Worm (Caenorhabditis elegans) whole organism, L2 larva: ENCODE data around the gene F39H12.1.

Experiments
- C34F6.9 ChIP-seq: fragments of 150-350 bp; optimal IDR thresholded peaks from 2 replicates; lab custom pipeline; 2014; ENCODE audit warnings: missing biosample characterization, missing genetic modification characterization
- F13H6.1 ChIP-seq: sonication (generic microtip); optimal IDR thresholded peaks from 2 replicates; lab custom pipeline; 2016; ENCODE audit warnings: missing genetic modification characterization, missing compliant biosample characterization
- R02D3.7 ChIP-seq: fragments of 150-350 bp; optimal IDR thresholded peaks from 2 replicates; lab custom pipeline; 2014; ENCODE audit warnings: missing biosample characterization, missing genetic modification characterization
- Y55F3AM.14 ChIP-seq: fragments of 200-800 bp; sonication (Bioruptor generic); optimal IDR thresholded peaks from 2 replicates; lab custom pipeline; 2018; ENCODE audit warnings: mild to moderate bottlenecking, missing genetic modification characterization, missing compliant biosample characterization
- ZK546.5 ChIP-seq: sonication (generic microtip); optimal IDR thresholded peaks from 2 replicates; lab custom pipeline; 2017; ENCODE audit warnings: missing biosample characterization, missing genetic modification characterization
- alr-1 ChIP-seq: fragments of 150-350 bp; optimal IDR thresholded peaks from 2 replicates; lab custom pipeline; 2014; ENCODE audit warnings: missing biosample characterization, missing genetic modification characterization
- aly-2 ChIP-seq: fragments of 150-350 bp; optimal IDR thresholded peaks from 2 replicates; lab custom pipeline; 2014; ENCODE audit warnings: missing biosample characterization, missing genetic modification characterization
- ama-1 ChIP-seq: fragments of 150-350 bp; optimal IDR thresholded peaks from 2 replicates; lab custom pipeline; 2018; ENCODE audit warnings: inconsistent platforms
- blmp-1 ChIP-seq: sonication (generic microtip); optimal IDR thresholded peaks from 2 replicates; lab custom pipeline; 2017; ENCODE audit warnings: missing genetic modification characterization, mild to moderate bottlenecking, missing compliant biosample characterization, antibody characterized with exemption, moderate library complexity; ENCODE audit not compliant: insufficient read depth
- ceh-16 ChIP-seq: fragments of 150-350 bp; optimal IDR thresholded peaks from 2 replicates; lab custom pipeline; 2014; ENCODE audit warnings: missing biosample characterization, missing genetic modification characterization
- ceh-82 ChIP-seq: fragments of 150-350 bp; optimal IDR thresholded peaks from 2 replicates; lab custom pipeline; 2014; ENCODE audit warnings: missing biosample characterization, missing genetic modification characterization
- crh-2 ChIP-seq: sonication (generic microtip); optimal IDR thresholded peaks from 2 replicates; lab custom pipeline; 2017; ENCODE audit warnings: missing biosample characterization, missing genetic modification characterization
- egl-27 ChIP-seq: sonication (generic microtip); optimal IDR thresholded peaks from 3 replicates; lab custom pipeline; 2017; ENCODE audit warnings: missing biosample characterization, missing genetic modification reagents, missing genetic modification characterization
- elt-3 ChIP-seq: sonication (generic microtip); optimal IDR thresholded peaks from 2 replicates; lab custom pipeline; 2017; ENCODE audit warnings: missing biosample characterization, missing genetic modification characterization
- fos-1 ChIP-seq: fragments of 150-350 bp; optimal IDR thresholded peaks from 2 replicates; lab custom pipeline; 2014; ENCODE audit warnings: missing biosample characterization, missing genetic modification characterization
- gmeb-1 ChIP-seq: fragments of 150-350 bp; optimal IDR thresholded peaks from 2 replicates; lab custom pipeline; 2014; ENCODE audit warnings: missing biosample characterization, missing genetic modification characterization
- lin-11 ChIP-seq: fragments of 150-350 bp; sonication (generic microtip); optimal IDR thresholded peaks from 2 replicates; lab custom pipeline; 2014; ENCODE audit warnings: missing biosample characterization, missing genetic modification characterization, inconsistent platforms, mixed read lengths
- lin-13 ChIP-seq: fragments of 150-350 bp; optimal IDR thresholded peaks from 2 replicates; lab custom pipeline; 2014; ENCODE audit warnings: missing biosample characterization, missing genetic modification reagents, missing genetic modification characterization
- lin-39 ChIP-seq: fragments of 150-350 bp; optimal IDR thresholded peaks from 2 replicates; lab custom pipeline; 2014; ENCODE audit warnings: missing biosample characterization, missing genetic modification reagents, missing genetic modification characterization
- lsy-2 ChIP-seq, 2 experiments: fragments of 150-350 bp in 1 of 2; sonication (generic microtip) in 1 of 2; optimal IDR thresholded peaks; 2 replicates each; lab custom pipeline; 2014 to 2017; ENCODE audit warnings: missing biosample characterization in 2 of 2, missing genetic modification characterization in 2 of 2
- mbf-1 ChIP-seq: sonication (generic microtip); optimal IDR thresholded peaks from 2 replicates; lab custom pipeline; 2017; ENCODE audit warnings: missing biosample characterization, missing genetic modification characterization
- mdl-1 ChIP-seq, 2 experiments: fragments of 150-350 bp in 1 of 2; sonication (generic microtip) in 1 of 2; optimal IDR thresholded peaks; 2 replicates each; lab custom pipeline; 2017; ENCODE audit warnings: missing biosample characterization in 2 of 2, missing genetic modification characterization in 2 of 2
- nhr-10 ChIP-seq: sonication (generic microtip); optimal IDR thresholded peaks from 2 replicates; lab custom pipeline; 2017; ENCODE audit warnings: missing biosample characterization, missing genetic modification characterization
- nhr-11 ChIP-seq: fragments of 150-350 bp; optimal IDR thresholded peaks from 2 replicates; lab custom pipeline; 2014; ENCODE audit warnings: missing biosample characterization, missing genetic modification characterization
- nhr-129 ChIP-seq: fragments of 150-350 bp; optimal IDR thresholded peaks from 2 replicates; lab custom pipeline; 2014; ENCODE audit warnings: missing biosample characterization, missing genetic modification characterization
- nhr-21 ChIP-seq: fragments of 150-350 bp; optimal IDR thresholded peaks from 2 replicates; lab custom pipeline; 2014; ENCODE audit warnings: missing biosample characterization, missing genetic modification characterization
- nhr-23 ChIP-seq: fragments of 150-350 bp; optimal IDR thresholded peaks from 2 replicates; lab custom pipeline; 2014; ENCODE audit warnings: missing biosample characterization, missing genetic modification reagents, missing genetic modification characterization
- nhr-237 ChIP-seq: fragments of 150-350 bp; optimal IDR thresholded peaks from 2 replicates; lab custom pipeline; 2014; ENCODE audit warnings: missing biosample characterization, missing genetic modification characterization
- nhr-25 ChIP-seq: fragments of 150-350 bp; sonication (generic microtip); optimal IDR thresholded peaks from 3 replicates; lab custom pipeline; 2014; ENCODE audit warnings: missing biosample characterization, missing genetic modification characterization
- nhr-6 ChIP-seq: fragments of 150-350 bp; optimal IDR thresholded peaks from 2 replicates; lab custom pipeline; 2014; ENCODE audit warnings: missing biosample characterization, missing genetic modification characterization
- nhr-77 ChIP-seq: fragments of 150-350 bp; optimal IDR thresholded peaks from 2 replicates; lab custom pipeline; 2014; ENCODE audit warnings: missing biosample characterization, missing genetic modification characterization
- peb-1 ChIP-seq: fragments of 150-350 bp; optimal IDR thresholded peaks from 2 replicates; lab custom pipeline; 2014; ENCODE audit warnings: missing biosample characterization, missing genetic modification characterization
- sem-4 ChIP-seq: fragments of 150-350 bp; optimal IDR thresholded peaks from 2 replicates; lab custom pipeline; 2014; ENCODE audit warnings: missing biosample characterization, missing genetic modification reagents, missing genetic modification characterization
- skn-1 ChIP-seq: sonication (generic microtip); optimal IDR thresholded peaks from 2 replicates; lab custom pipeline; 2017; ENCODE audit warnings: missing biosample characterization, missing genetic modification characterization
- sma-9 ChIP-seq, 2 experiments: fragments of 150-350 bp in 1 of 2; sonication (generic microtip) in 1 of 2; optimal IDR thresholded peaks; 2 replicates each; lab custom pipeline; 2014 to 2016; ENCODE audit warnings: missing genetic modification characterization in 2 of 2, mild to moderate bottlenecking in 1 of 2, missing biosample characterization in 1 of 2, missing compliant biosample characterization in 1 of 2, missing genetic modification reagents in 1 of 2, moderate library complexity in 1 of 2
- snpc-4 ChIP-seq: fragments of 150-350 bp; optimal IDR thresholded peaks from 2 replicates; lab custom pipeline; 2014; ENCODE audit warnings: missing biosample characterization, missing genetic modification characterization
- unc-55 ChIP-seq: fragments of 150-350 bp; sonication (generic microtip); optimal IDR thresholded peaks from 3 replicates; lab custom pipeline; 2014; ENCODE audit warnings: missing biosample characterization, missing genetic modification reagents, missing genetic modification characterization
- ztf-11 ChIP-seq: sonication (generic microtip); optimal IDR thresholded peaks from 2 replicates; lab custom pipeline; 2017; ENCODE audit warnings: missing biosample characterization, missing genetic modification characterization
- ztf-4 ChIP-seq: fragments of 150-350 bp; optimal IDR thresholded peaks from 2 replicates; lab custom pipeline; 2014; ENCODE audit warnings: missing biosample characterization, missing genetic modification characterization

Gene F39H12.1

DNA sequence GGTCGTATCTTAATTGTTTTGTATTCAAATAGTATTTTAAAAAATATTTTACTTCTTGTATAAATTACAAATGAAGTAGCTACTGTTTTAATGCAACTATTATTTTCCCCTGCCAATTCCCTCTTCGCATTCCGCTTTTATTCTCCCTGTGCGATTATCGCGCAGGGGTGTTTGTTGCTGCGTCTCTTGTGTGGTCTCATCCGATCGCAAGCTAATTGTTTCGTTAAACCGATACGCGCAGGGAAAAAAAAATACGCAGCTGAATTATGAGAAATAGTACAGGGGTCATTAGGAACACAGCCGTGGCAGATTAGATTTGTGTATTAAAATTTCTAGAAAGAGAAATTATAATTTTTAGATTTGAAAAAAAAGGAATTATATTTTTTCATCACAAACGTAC, 28.1 kb upstream of the F39H12.1 start (continued):
- no peak for TF ChIP-seq elt-3 (tag; lab: Kevin White, UChicago)
- TF ChIP-seq crh-2 (tag; lab: Kevin White, UChicago), result peak; percentile 100
- TF ChIP-seq lin-39 (tag; lab: Kevin White, UChicago), result peak; percentile 89
- peak; percentile 98 for TF ChIP-seq nhr-10 (tag; lab: Kevin White, UChicago)
- TF ChIP-seq unc-55 (GFP tag; lab: Kevin White, UChicago), result peak; percentile 100
- peak; percentile 93 for TF ChIP-seq skn-1
- TF ChIP-seq ztf-11 (tag; lab: Kevin White, UChicago), result peak; percentile 67
- TF ChIP-seq C34F6.9, result peak; percentile 99
- peak; percentile 95 for TF ChIP-seq gmeb-1 (tag; lab: Kevin White, UChicago)
- peak; percentile 84 to 93 for TF ChIP-seq mdl-1 (tag; optimal IDR thresholded peaks at IDR 0.05; lab: Kevin White, UChicago)
- peak; percentile 95 to 96 for TF ChIP-seq lsy-2 (tag; optimal IDR thresholded peaks at IDR 0.05; lab: Kevin White, UChicago)

DNA sequence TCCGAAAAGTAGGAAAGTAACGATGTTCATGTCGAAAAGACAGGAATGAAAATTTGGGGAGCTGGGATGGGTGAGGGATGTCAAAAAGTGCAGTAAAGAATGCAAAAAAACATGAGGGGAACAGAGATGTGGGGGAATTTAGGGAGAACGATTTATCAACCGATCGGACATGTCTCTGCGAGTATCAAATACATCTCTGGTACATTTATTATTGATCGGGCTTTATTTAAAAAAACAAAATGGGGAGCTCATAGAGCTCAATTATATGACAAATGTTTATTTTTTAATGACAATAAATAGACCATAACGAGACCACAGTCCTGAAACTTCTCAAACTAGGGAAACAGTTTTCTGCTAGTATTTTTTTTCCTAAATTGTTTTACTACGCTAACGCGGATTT, 23.9 kb upstream of the F39H12.1 start, which contains the start of gene F25E2.2:
TSS of gene F25E2.2 (minus strand) at position 101 of the 400 bp plus-strand sequence.
- TF ChIP-seq sem-4 (tag; lab: Kevin White, UChicago) (no peak), ZK546.5 (tag; lab: Kevin White, UChicago) (no peak), mbf-1 (no peak), nhr-237 (tag; lab: Kevin White, UChicago) (no peak), gmeb-1 (tag; lab: Kevin White, UChicago) (no peak), alr-1 (tag; lab: Kevin White, UChicago) (no peak), ztf-4 (no peak), ceh-16 (no peak), nhr-6 (tag; lab: Kevin White, UChicago) (no peak), unc-55 (GFP tag; lab: Kevin White, UChicago) (no peak), C34F6.9 (no peak), ama-1 (lab: Kevin White, UChicago) (no peak), nhr-11 (no peak), mdl-1 (tag; optimal IDR thresholded peaks at IDR 0.05; lab: Kevin White, UChicago) (no peak), lsy-2 (tag; optimal IDR thresholded peaks at IDR 0.05; lab: Kevin White, UChicago) (no peak), nhr-25 (tag; lab: Kevin White, UChicago) (no peak), egl-27 (no peak), skn-1 (no peak), ceh-82 (tag; lab: Kevin White, UChicago) (no peak), fos-1 (tag; lab: Kevin White, UChicago) (no peak)

DNA sequence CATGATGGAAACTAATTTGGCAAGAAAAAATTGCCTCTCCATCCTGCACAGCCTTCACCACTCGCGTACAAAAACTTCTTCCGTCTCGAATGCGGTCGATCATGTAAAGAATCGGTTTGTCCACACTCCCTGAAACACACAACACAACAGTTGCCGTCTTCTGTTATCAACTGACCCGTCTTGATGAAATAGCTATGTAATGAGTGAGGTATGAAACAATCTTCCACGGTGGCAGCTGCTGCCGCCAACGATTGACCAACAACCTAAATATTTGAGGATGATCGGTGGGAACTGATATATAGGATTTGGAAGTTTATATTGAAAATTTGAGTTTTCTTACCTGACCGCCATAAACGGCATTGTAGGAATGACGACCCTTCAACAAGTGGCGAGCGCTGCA, 22.3 kb upstream of the F39H12.1 start:
- TF ChIP-seq blmp-1 (tag; lab: Kevin White, UChicago) (no peak), snpc-4 (tag; lab: Kevin White, UChicago) (no peak), skn-1 (no peak), Y55F3AM.14 (GFP tag; lab: Kevin White, UChicago) (no peak), lsy-2 (tag; optimal IDR thresholded peaks at IDR 0.05; lab: Kevin White, UChicago) (peak in 1 of 2 experiments; percentile 17), egl-27 (no peak), lin-11 (tag; lab: Kevin White, UChicago) (no peak), aly-2 (tag; lab: Kevin White, UChicago) (no peak), sma-9 (GFP tag; optimal IDR thresholded peaks at IDR 0.05; lab: Kevin White, UChicago) (no peak), sma-9 (tag; optimal IDR thresholded peaks at IDR 0.05; lab: Kevin White, UChicago) (no peak), lin-13 (no peak), C34F6.9 (no peak), F13H6.1 (tag; lab: Kevin White, UChicago) (peak; percentile 14), crh-2 (tag; lab: Kevin White, UChicago) (no peak), ama-1 (lab: Kevin White, UChicago) (no peak), nhr-129 (tag; lab: Kevin White, UChicago) (peak; percentile 40), R02D3.7 (tag; lab: Kevin White, UChicago) (no peak), nhr-77 (tag; lab: Kevin White, UChicago) (no peak), fos-1 (tag; lab: Kevin White, UChicago) (no peak), ztf-11 (tag; lab: Kevin White, UChicago) (no peak)

DNA sequence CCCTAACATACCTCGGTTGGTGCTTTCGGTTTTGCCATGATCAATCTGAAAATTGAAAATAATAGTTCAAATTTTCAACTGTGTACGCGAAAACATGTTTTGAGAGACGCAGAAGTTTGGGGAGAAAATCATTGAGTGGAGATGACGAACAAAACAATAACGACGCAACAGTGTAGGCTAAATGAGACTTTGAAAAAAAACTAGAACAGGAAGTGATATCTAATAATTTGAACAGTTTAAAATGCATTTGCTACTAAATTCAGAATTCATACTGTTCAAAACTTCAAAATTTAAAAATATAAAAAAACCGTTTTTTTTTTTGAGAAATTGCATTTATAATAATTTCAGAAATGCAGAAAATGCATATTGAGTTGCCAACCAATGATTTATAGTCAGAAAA, 21.5 kb upstream of the F39H12.1 start, which contains the start of gene F25E2.3:
TSS of gene F25E2.3 (minus strand) at position 101 of the 400 bp plus-strand sequence.
- TF ChIP-seq nhr-23 (tag; lab: Kevin White, UChicago), result no peak
- no peak for TF ChIP-seq egl-27
- TF ChIP-seq nhr-21, result no peak
- no peak for TF ChIP-seq peb-1 (tag; lab: Kevin White, UChicago)
- TF ChIP-seq Y55F3AM.14 (GFP tag; lab: Kevin White, UChicago), result no peak
- no peak for TF ChIP-seq nhr-6 (tag; lab: Kevin White, UChicago)
- no peak for TF ChIP-seq ama-1 (lab: Kevin White, UChicago)
- no peak for TF ChIP-seq nhr-11
- TF ChIP-seq nhr-129 (tag; lab: Kevin White, UChicago), result no peak
- TF ChIP-seq nhr-237 (tag; lab: Kevin White, UChicago), result no peak
- TF ChIP-seq lin-13, result no peak
- no peak for TF ChIP-seq unc-55 (GFP tag; lab: Kevin White, UChicago)
- no peak for TF ChIP-seq snpc-4 (tag; lab: Kevin White, UChicago)
- no peak for TF ChIP-seq crh-2 (tag; lab: Kevin White, UChicago)
- no peak for TF ChIP-seq sma-9 (GFP tag; optimal IDR thresholded peaks at IDR 0.05; lab: Kevin White, UChicago)
- TF ChIP-seq sma-9 (tag; optimal IDR thresholded peaks at IDR 0.05; lab: Kevin White, UChicago), result no peak
- TF ChIP-seq ztf-4, result no peak
